Worm (Caenorhabditis elegans): ENCODE results near the gene nhr-234.

- TF ChIP-seq elt-1 (tag; optimal IDR thresholded peaks at IDR 0.05; ENCODE audit: borderline replicate concordance, insufficient read depth) (no peak), ceh-43 (GFP tag; optimal IDR thresholded peaks at IDR 0.05) (no peak), pha-4 (tag; optimal IDR thresholded peaks at IDR 0.05) (no peak), blmp-1 (tag; optimal IDR thresholded peaks at IDR 0.05) (no peak), nhr-76 (tag; optimal IDR thresholded peaks at IDR 0.05) (no peak), nhr-12 (tag; optimal IDR thresholded peaks at IDR 0.05) (no peak), nhr-237 (tag; optimal IDR thresholded peaks at IDR 0.05) (no peak), lsy-2 (tag; optimal IDR thresholded peaks at IDR 0.05) (no peak), tbx-8 (GFP tag; optimal IDR thresholded peaks at IDR 0.05) (no peak), zip-8 (tag; optimal IDR thresholded peaks at IDR 0.05) (no peak)
These were observed 3.9 kb downstream of the nhr-234 start, which contains the start of gene nhr-235 for ce11 chrII:12640370-12640769.

Data from whole organism, mixed stage, embryonic.